Worm (Caenorhabditis elegans) whole organism, mixed stage, embryonic: ENCODE data around the gene C33F10.11.
"Not testable (repeated sequence)": the region's sequence is repeated elsewhere in the genome, so short reads cannot be mapped to it uniquely, and the experiment has no call there.

ENCODE experiments used
- ces-1 ChIP-seq: fragments of 150-350 bp; optimal IDR thresholded peaks from 2 replicates; lab custom pipeline; 2014; ENCODE audit warnings: missing biosample characterization, missing genetic modification reagents, missing genetic modification characterization
- cnd-1 ChIP-seq: fragments of 200-800 bp; sonication (Bioruptor generic); optimal IDR thresholded peaks from 2 replicates; lab custom pipeline; 2018; ENCODE audit warnings: mild to moderate bottlenecking, missing genetic modification characterization, missing compliant biosample characterization
- elt-1 ChIP-seq: sonication (generic microtip); optimal IDR thresholded peaks from 2 replicates; lab custom pipeline; 2017; ENCODE audit warnings: missing genetic modification characterization, mild to moderate bottlenecking, missing compliant biosample characterization, antibody characterized with exemption, moderate library complexity, borderline replicate concordance; ENCODE audit not compliant: insufficient read depth
- hlh-1 ChIP-seq: fragments of 150-350 bp; optimal IDR thresholded peaks from 2 replicates; lab custom pipeline; 2014; ENCODE audit warnings: missing biosample characterization, missing genetic modification reagents, missing genetic modification characterization
- nhr-2 ChIP-seq: fragments of 150-350 bp; optimal IDR thresholded peaks from 2 replicates; lab custom pipeline; 2014; ENCODE audit warnings: missing biosample characterization, missing genetic modification characterization
- nhr-237 ChIP-seq: fragments of 150-350 bp; optimal IDR thresholded peaks from 2 replicates; lab custom pipeline; 2014; ENCODE audit warnings: missing biosample characterization, missing genetic modification characterization
- nhr-76 ChIP-seq: sonication (generic microtip); optimal IDR thresholded peaks from 2 replicates; lab custom pipeline; 2017; ENCODE audit warnings: missing biosample characterization, missing genetic modification characterization
- snpc-4 ChIP-seq: fragments of 150-350 bp; optimal IDR thresholded peaks from 2 replicates; lab custom pipeline; 2014; ENCODE audit warnings: missing biosample characterization, missing genetic modification characterization
- unc-39 ChIP-seq: fragments of 150-350 bp; optimal IDR thresholded peaks from 2 replicates; lab custom pipeline; 2014; ENCODE audit warnings: missing biosample characterization, missing genetic modification characterization
- ztf-11 ChIP-seq: fragments of 150-350 bp; optimal IDR thresholded peaks from 2 replicates; lab custom pipeline; 2014; ENCODE audit warnings: missing biosample characterization, missing genetic modification characterization

- TF ChIP-seq hlh-1 (tag; lab: Kevin White, UChicago); unc-39 (tag; lab: Kevin White, UChicago); nhr-76 (tag; lab: Kevin White, UChicago); ces-1 (GFP tag; lab: Kevin White, UChicago); elt-1 (tag; lab: Kevin White, UChicago); cnd-1 (tag; lab: Kevin White, UChicago); nhr-237; nhr-2 (tag; lab: Kevin White, UChicago); snpc-4 (tag; lab: Kevin White, UChicago); ztf-11: not testable (repeated sequence)
These were observed 9.5 kb downstream of the C33F10.11 start, which contains the start of the genes C33F10.8 and msp-40 for ce11 chrII:4825133-4825532.
